Worm (Caenorhabditis elegans): ENCODE data around the gene Y37D8A.3.

Gene Y37D8A.3

ce11 chrIII:12829068-12829467 lies at the start of gene Y37D8A.3:
TSS of gene Y37D8A.3 (plus strand) at chrIII:12829368.
- TF ChIP-seq aly-1 (tag; optimal IDR thresholded peaks at IDR 0.05) (no peak), F13C5.2 (tag; optimal IDR thresholded peaks at IDR 0.05) (no peak), flt-1 (GFP tag; IDR thresholded peaks at IDR 0.05) (no peak), ama-1 (optimal IDR thresholded peaks at IDR 0.05) (no peak), ets-7 (tag; optimal IDR thresholded peaks at IDR 0.05) (no peak), B0310.2 (tag; optimal IDR thresholded peaks at IDR 0.05) (no peak), hmg-4 (GFP tag; optimal IDR thresholded peaks at IDR 0.05) (no peak), tbx-37 (GFP tag; conservative IDR thresholded peaks at IDR 0.05) (no peak), tbx-11 (GFP tag; IDR thresholded peaks at IDR 0.05) (no peak), pes-1 (GFP tag; IDR thresholded peaks at IDR 0.05) (no peak), scrt-1 (GFP tag; IDR thresholded peaks at IDR 0.05) (no peak), hmbx-1 (tag; optimal IDR thresholded peaks at IDR 0.05) (no peak), ceh-36 (tag; optimal IDR thresholded peaks at IDR 0.05) (no peak), tra-4 (tag; optimal IDR thresholded peaks at IDR 0.05) (no peak), ceh-13 (GFP tag; optimal IDR thresholded peaks at IDR 0.05) (no peak), sea-1 (GFP tag; conservative IDR thresholded peaks at IDR 0.05) (no peak), hnd-1 (tag; optimal IDR thresholded peaks at IDR 0.05) (no peak)

ce11 chrIII:12779676-12780337 lies 49.4 kb upstream of the Y37D8A.3 start, which contains the start of gene gab-1:
TSS of gene gab-1 (minus strand) at chrIII:12779726.
- no peak for TF ChIP-seq scrt-1 (GFP tag; IDR thresholded peaks at IDR 0.05)
- TF ChIP-seq ceh-13 (GFP tag; optimal IDR thresholded peaks at IDR 0.05) = no peak
- no peak for TF ChIP-seq ama-1 (optimal IDR thresholded peaks at IDR 0.05)
- no peak for TF ChIP-seq F13C5.2 (tag; optimal IDR thresholded peaks at IDR 0.05)
- no peak for TF ChIP-seq hmbx-1 (tag; optimal IDR thresholded peaks at IDR 0.05)
- TF ChIP-seq tbx-11 (GFP tag; IDR thresholded peaks at IDR 0.05) = no peak
- no peak for TF ChIP-seq tra-4 (tag; optimal IDR thresholded peaks at IDR 0.05)
- TF ChIP-seq flt-1 (GFP tag; IDR thresholded peaks at IDR 0.05) = no peak
- TF ChIP-seq hnd-1 (tag; optimal IDR thresholded peaks at IDR 0.05) = no peak
- TF ChIP-seq ceh-36 (tag; optimal IDR thresholded peaks at IDR 0.05) = no peak
- no peak for TF ChIP-seq B0310.2 (tag; optimal IDR thresholded peaks at IDR 0.05)
- TF ChIP-seq tbx-37 (GFP tag; conservative IDR thresholded peaks at IDR 0.05) = no peak
- no peak for TF ChIP-seq hmg-4 (GFP tag; optimal IDR thresholded peaks at IDR 0.05)

- no peak for TF ChIP-seq aly-1 (tag; optimal IDR thresholded peaks at IDR 0.05)
- no peak for TF ChIP-seq ceh-36 (tag; optimal IDR thresholded peaks at IDR 0.05)
- no peak for TF ChIP-seq ama-1 (optimal IDR thresholded peaks at IDR 0.05)
- TF ChIP-seq hnd-1 (tag; optimal IDR thresholded peaks at IDR 0.05) = no peak
- no peak for TF ChIP-seq sea-1 (GFP tag; conservative IDR thresholded peaks at IDR 0.05)
- no peak for TF ChIP-seq hmg-4 (GFP tag; optimal IDR thresholded peaks at IDR 0.05)
- TF ChIP-seq ets-7 (tag; optimal IDR thresholded peaks at IDR 0.05) = no peak
- TF ChIP-seq scrt-1 (GFP tag; IDR thresholded peaks at IDR 0.05) = no peak
These were observed 45.3 kb upstream of the Y37D8A.3 start for ce11 chrIII:12783878-12784277.

- TF ChIP-seq aly-1 (tag; optimal IDR thresholded peaks at IDR 0.05) (no peak), hmg-4 (GFP tag; optimal IDR thresholded peaks at IDR 0.05) (no peak), ceh-13 (GFP tag; optimal IDR thresholded peaks at IDR 0.05) (no peak), F13C5.2 (tag; optimal IDR thresholded peaks at IDR 0.05) (no peak), B0310.2 (tag; optimal IDR thresholded peaks at IDR 0.05) (no peak), hnd-1 (tag; optimal IDR thresholded peaks at IDR 0.05) (no peak), ceh-36 (tag; optimal IDR thresholded peaks at IDR 0.05) (no peak), tbx-11 (GFP tag; IDR thresholded peaks at IDR 0.05) (no peak), ama-1 (optimal IDR thresholded peaks at IDR 0.05) (no peak), ets-7 (tag; optimal IDR thresholded peaks at IDR 0.05) (no peak), flt-1 (GFP tag; IDR thresholded peaks at IDR 0.05) (no peak)
These were observed 44.3 kb upstream of the Y37D8A.3 start, which contains the start of gene lgc-37 for ce11 chrIII:12784854-12785253. TSS of gene lgc-37 (plus strand) at chrIII:12785154.

- TF ChIP-seq pes-1 (GFP tag; IDR thresholded peaks at IDR 0.05) = no peak
- TF ChIP-seq scrt-1 (GFP tag; IDR thresholded peaks at IDR 0.05) = no peak
- no peak for TF ChIP-seq hnd-1 (tag; optimal IDR thresholded peaks at IDR 0.05)
These were observed 43.7 kb upstream of the Y37D8A.3 start for ce11 chrIII:12785427-12785826.

ce11 chrIII:12788239-12788638 lies 40.9 kb upstream of the Y37D8A.3 start:
- TF ChIP-seq ets-7 (tag; optimal IDR thresholded peaks at IDR 0.05) = no peak
- TF ChIP-seq F13C5.2 (tag; optimal IDR thresholded peaks at IDR 0.05) = no peak
- TF ChIP-seq pes-1 (GFP tag; IDR thresholded peaks at IDR 0.05) = no peak
- TF ChIP-seq B0310.2 (tag; optimal IDR thresholded peaks at IDR 0.05) = no peak
- no peak for TF ChIP-seq ceh-13 (GFP tag; optimal IDR thresholded peaks at IDR 0.05)

- TF ChIP-seq flt-1 (GFP tag; IDR thresholded peaks at IDR 0.05) (no peak), F13C5.2 (tag; optimal IDR thresholded peaks at IDR 0.05) (no peak), B0310.2 (tag; optimal IDR thresholded peaks at IDR 0.05) (no peak), sea-1 (GFP tag; conservative IDR thresholded peaks at IDR 0.05) (no peak), ceh-13 (GFP tag; optimal IDR thresholded peaks at IDR 0.05) (no peak), ets-7 (tag; optimal IDR thresholded peaks at IDR 0.05) (no peak), hmbx-1 (tag; optimal IDR thresholded peaks at IDR 0.05) (no peak), ama-1 (optimal IDR thresholded peaks at IDR 0.05) (no peak), ceh-36 (tag; optimal IDR thresholded peaks at IDR 0.05) (no peak), tbx-11 (GFP tag; IDR thresholded peaks at IDR 0.05) (no peak)
These were observed 39.7 kb upstream of the Y37D8A.3 start, which contains the start of gene BE10.1 for ce11 chrIII:12789420-12789819. TSS of gene BE10.1 (minus strand) at chrIII:12789520.

- TF ChIP-seq sea-1 (GFP tag; conservative IDR thresholded peaks at IDR 0.05) (no peak), ceh-36 (tag; optimal IDR thresholded peaks at IDR 0.05) (no peak), tbx-11 (GFP tag; IDR thresholded peaks at IDR 0.05) (no peak), tra-4 (tag; optimal IDR thresholded peaks at IDR 0.05) (no peak), flt-1 (GFP tag; IDR thresholded peaks at IDR 0.05) (no peak), ama-1 (optimal IDR thresholded peaks at IDR 0.05) (no peak), hmbx-1 (tag; optimal IDR thresholded peaks at IDR 0.05) (no peak), F13C5.2 (tag; optimal IDR thresholded peaks at IDR 0.05) (no peak), pes-1 (GFP tag; IDR thresholded peaks at IDR 0.05) (no peak), ceh-13 (GFP tag; optimal IDR thresholded peaks at IDR 0.05) (no peak), tbx-37 (GFP tag; conservative IDR thresholded peaks at IDR 0.05) (no peak)
These were observed 35.0 kb upstream of the Y37D8A.3 start for ce11 chrIII:12794200-12794599.

All from whole organism, early embryonic.